ENCODE assay signal across 1 fruit fly cellular context in genomic region chr3R:27019701-27020172, dm6.
TF ChIP-seq lines count a peak whose summit lies in the region.

TSS of gene CG17191 (minus strand) at chr3R:27019751.

TF ChIP-seq in whole organism, embryonic, 481 proteins besides CTCF, POLR2A, EP300 and RAD21 (continued from another document):
- TF ChIP-seq CG1529 (GFP tag; optimal IDR thresholded peaks at IDR 0.05; lab: Kevin White, UChicago) (no peak), sug (tag; optimal IDR thresholded peaks at IDR 0.05; lab: Kevin White, UChicago) (peak; percentile 85), Dip2 (GFP tag; IDR thresholded peaks at IDR 0.05; lab: Robert Waterston, UW) (no peak), Ravus (GFP tag; IDR thresholded peaks at IDR 0.05; lab: Robert Waterston, UW) (no peak), Hey (tag; optimal IDR thresholded peaks at IDR 0.05; lab: Kevin White, UChicago) (peak; percentile 45), CG18599 (GFP tag; optimal IDR thresholded peaks at IDR 0.05; lab: Kevin White, UChicago) (peak; percentile 23), CG9932 (GFP tag; IDR thresholded peaks at IDR 0.05; lab: Robert Waterston, UW) (no peak), Hr3 (GFP tag; optimal IDR thresholded peaks at IDR 0.05; lab: Kevin White, UChicago) (no peak), vnd (GFP tag; IDR thresholded peaks at IDR 0.05; lab: Robert Waterston, UW; ENCODE audit: partially characterized antibody) (0 out of 3 replicates have a peak, but pooled peaks have one; percentile 11), sima (GFP tag; optimal IDR thresholded peaks at IDR 0.05; lab: Kevin White, UChicago) (no peak)
TF ChIP-seq in whole organism, embryonic: peak in this region for 8.
